Worm (Caenorhabditis elegans) whole organism, midembryonic: ENCODE results near the gene scpl-4.

Experiments used
- flt-1 ChIP-seq: fragments of 200-800 bp; sonication (Bioruptor generic); IDR thresholded peaks from 2 replicates; pipeline ENCODE4 v1.3.6; 2022; ENCODE audit warnings: missing genetic modification characterization, missing compliant biosample characterization
- ref-1 ChIP-seq: fragments of 200-800 bp; sonication (Bioruptor generic); conservative IDR thresholded peaks from 2 replicates; pipeline ENCODE4 v1.3.6; 2022; ENCODE audit warnings: missing genetic modification reagents, missing genetic modification characterization, missing compliant biosample characterization
- ztf-29 ChIP-seq: fragments of 200-800 bp; sonication (Bioruptor generic); IDR thresholded peaks from 2 replicates; pipeline ENCODE4 v1.3.6; 2022; ENCODE audit warnings: missing genetic modification reagents, missing genetic modification characterization, missing compliant biosample characterization

- no peak for TF ChIP-seq ztf-29 (GFP tag; lab: Robert Waterston, UW)
- no peak for TF ChIP-seq flt-1 (GFP tag; lab: Robert Waterston, UW)
- TF ChIP-seq ref-1, result no peak
Observed at ce11 chrV:10632758-10633157, 33.9 kb downstream of the scpl-4 start, which contains the start of gene mab-23.
